Worm (Caenorhabditis elegans): ENCODE results near the gene Y105C5B.5.

ce11 chrIV:15923000-15923399, 22.0 kb upstream of the Y105C5B.5 start:
- TF ChIP-seq aly-1 (tag; optimal IDR thresholded peaks at IDR 0.05) (no peak), scrt-1 (GFP tag; IDR thresholded peaks at IDR 0.05) (no peak), ceh-13 (GFP tag; optimal IDR thresholded peaks at IDR 0.05) (no peak), ama-1 (optimal IDR thresholded peaks at IDR 0.05) (no peak), flt-1 (GFP tag; IDR thresholded peaks at IDR 0.05) (no peak), hmbx-1 (tag; optimal IDR thresholded peaks at IDR 0.05) (no peak), hnd-1 (tag; optimal IDR thresholded peaks at IDR 0.05) (no peak), ceh-36 (tag; optimal IDR thresholded peaks at IDR 0.05) (no peak), hmg-4 (GFP tag; optimal IDR thresholded peaks at IDR 0.05) (no peak), F13C5.2 (tag; optimal IDR thresholded peaks at IDR 0.05) (no peak), pes-1 (GFP tag; IDR thresholded peaks at IDR 0.05) (no peak), ets-7 (tag; optimal IDR thresholded peaks at IDR 0.05) (no peak), tbx-37 (GFP tag; conservative IDR thresholded peaks at IDR 0.05) (no peak)
